Worm (Caenorhabditis elegans): Measurements from ENCODE around the gene nol-56.

- no peak for TF ChIP-seq flt-1 (GFP tag; IDR thresholded peaks at IDR 0.05)
- no peak for TF ChIP-seq ref-1 (GFP tag; conservative IDR thresholded peaks at IDR 0.05)
- no peak for TF ChIP-seq med-1 (GFP tag; optimal IDR thresholded peaks at IDR 0.05; ENCODE audit: insufficient read depth)
- TF ChIP-seq klf-2 (GFP tag; conservative IDR thresholded peaks at IDR 0.05), result no peak
- TF ChIP-seq T22C8.4 (GFP tag; IDR thresholded peaks at IDR 0.05), result no peak
- no peak for TF ChIP-seq ztf-29 (GFP tag; IDR thresholded peaks at IDR 0.05)
- TF ChIP-seq ztf-23 (GFP tag; IDR thresholded peaks at IDR 0.05), result no peak
- no peak for TF ChIP-seq cog-1 (tag; optimal IDR thresholded peaks at IDR 0.05)
- TF ChIP-seq tab-1 (GFP tag; IDR thresholded peaks at IDR 0.05), result no peak
Measured at ce11 chrV:10352928-10353427, at the start of gene nol-56.
